Worm (Caenorhabditis elegans) whole organism, late embryonic: Measurements from ENCODE around the gene Y11D7A.3.
"Not testable (repeated sequence)": the region's sequence is repeated elsewhere in the genome, so short reads cannot be mapped to it uniquely, and the experiment has no call there.

Source experiments
- ceh-31 ChIP-seq: sonication (generic microtip); optimal IDR thresholded peaks from 2 replicates; lab custom pipeline; 2016; ENCODE audit warnings: missing genetic modification characterization, missing compliant biosample characterization
- ceh-34 ChIP-seq: sonication (generic microtip); optimal IDR thresholded peaks from 2 replicates; lab custom pipeline; 2016; ENCODE audit warnings: mild to moderate bottlenecking, missing genetic modification characterization, missing compliant biosample characterization
- dmd-4 ChIP-seq: sonication (generic microtip); optimal IDR thresholded peaks from 2 replicates; lab custom pipeline; 2016; ENCODE audit warnings: borderline replicate concordance, missing genetic modification characterization, missing compliant biosample characterization
- dve-1 ChIP-seq: sonication (generic microtip); optimal IDR thresholded peaks from 2 replicates; lab custom pipeline; 2017; ENCODE audit warnings: antibody characterized with exemption, mild to moderate bottlenecking, missing genetic modification characterization, missing compliant biosample characterization
- fkh-10 ChIP-seq: fragments of 150-350 bp; optimal IDR thresholded peaks from 2 replicates; lab custom pipeline; 2014; ENCODE audit warnings: missing biosample characterization, missing genetic modification reagents, missing genetic modification characterization
- gmeb-2 ChIP-seq: sonication (generic microtip); optimal IDR thresholded peaks from 2 replicates; lab custom pipeline; 2016; ENCODE audit warnings: missing genetic modification characterization, inconsistent platforms, missing compliant biosample characterization
- lin-11 ChIP-seq: fragments of 200-800 bp; sonication (Bioruptor generic); optimal IDR thresholded peaks from 2 replicates; lab custom pipeline; 2018; ENCODE audit warnings: mild to moderate bottlenecking, missing genetic modification characterization, missing compliant biosample characterization
- nhr-11 ChIP-seq: fragments of 150-350 bp; optimal IDR thresholded peaks from 2 replicates; lab custom pipeline; 2014; ENCODE audit warnings: missing biosample characterization, missing genetic modification characterization
- pha-4 ChIP-seq: fragments of 150-350 bp; optimal IDR thresholded peaks from 2 replicates; lab custom pipeline; 2018; ENCODE audit warnings: missing biosample characterization, missing genetic modification reagents, missing genetic modification characterization
- ttx-3 ChIP-seq: sonication (generic microtip); optimal IDR thresholded peaks from 2 replicates; lab custom pipeline; 2016; ENCODE audit warnings: missing genetic modification reagents, missing genetic modification characterization, missing compliant biosample characterization
- unc-86 ChIP-seq: sonication (generic microtip); optimal IDR thresholded peaks from 2 replicates; lab custom pipeline; 2016; ENCODE audit warnings: missing genetic modification characterization, missing compliant biosample characterization

- not testable (repeated sequence) for TF ChIP-seq pha-4 (tag; lab: Kevin White, UChicago); unc-86 (tag; lab: Kevin White, UChicago); ttx-3 (tag; lab: Kevin White, UChicago); dmd-4 (tag; lab: Kevin White, UChicago); ceh-31 (tag; lab: Kevin White, UChicago); ceh-34 (tag; lab: Kevin White, UChicago); lin-11 (tag; lab: Kevin White, UChicago); gmeb-2 (tag; lab: Kevin White, UChicago); dve-1; nhr-11 (tag; lab: Kevin White, UChicago); fkh-10 (GFP tag; lab: Kevin White, UChicago)
Measured at ce11 chrIV:9194524-9194923, 38.4 kb upstream of the Y11D7A.3 start, which contains the start of gene C46C2.7.
